Worm (Caenorhabditis elegans) whole organism, L4 larva: ENCODE results near the gene C56A3.5.

Experiments used
- F26F4.8 ChIP-seq: fragments of 200-800 bp; sonication (Bioruptor generic); conservative IDR thresholded peaks from 2 replicates; pipeline ENCODE4 v1.3.6; 2022; ENCODE audit warnings: missing genetic modification characterization, missing compliant biosample characterization
- R02D3.7 ChIP-seq: fragments of 150-350 bp; sonication (generic microtip); optimal IDR thresholded peaks from 3 replicates; lab custom pipeline; 2014; ENCODE audit warnings: missing biosample characterization, missing genetic modification characterization
- T20F7.1 ChIP-seq: fragments of 200-800 bp; sonication (Bioruptor generic); optimal IDR thresholded peaks from 2 replicates; lab custom pipeline; 2018; ENCODE audit warnings: mild to moderate bottlenecking, missing genetic modification characterization, missing compliant biosample characterization
- Y105C5A.15 ChIP-seq: fragments of 200-800 bp; sonication (Bioruptor generic); IDR thresholded peaks from 2 replicates; pipeline ENCODE4 v1.3.6; 2022; ENCODE audit warnings: missing genetic modification characterization, missing compliant biosample characterization
- Y5F2A.4 ChIP-seq: fragments of 200-800 bp; sonication (Bioruptor generic); optimal IDR thresholded peaks from 2 replicates; lab custom pipeline; 2018; ENCODE audit warnings: mild to moderate bottlenecking, missing genetic modification characterization, missing compliant biosample characterization
- Y75B8A.6 ChIP-seq: fragments of 200-800 bp; sonication (Bioruptor generic); IDR thresholded peaks from 2 replicates; pipeline ENCODE4 v1.3.6; 2022; ENCODE audit warnings: missing genetic modification reagents, missing genetic modification characterization, missing compliant biosample characterization
- aha-1 ChIP-seq: fragments of 150-350 bp; peaks from one replicate; lab custom pipeline; 2014; ENCODE audit warnings: missing biosample characterization, missing genetic modification characterization
- ctbp-1 ChIP-seq: fragments of 200-800 bp; sonication (Bioruptor generic); IDR thresholded peaks from 2 replicates; pipeline ENCODE4 v1.3.6; 2022; ENCODE audit warnings: missing genetic modification reagents, missing genetic modification characterization, missing compliant biosample characterization
- dpl-1 ChIP-seq: fragments of 150-350 bp; optimal IDR thresholded peaks from 2 replicates; lab custom pipeline; 2014; ENCODE audit warnings: missing biosample characterization, missing genetic modification reagents, missing genetic modification characterization
- dve-1 ChIP-seq: sonication (generic microtip); optimal IDR thresholded peaks from 2 replicates; lab custom pipeline; 2017; ENCODE audit warnings: antibody characterized with exemption, mild to moderate bottlenecking, missing genetic modification characterization, missing compliant biosample characterization; ENCODE audit not compliant: insufficient read depth
- egl-27 ChIP-seq: sonication (generic microtip); optimal IDR thresholded peaks from 3 replicates; lab custom pipeline; 2017; ENCODE audit warnings: missing biosample characterization, missing genetic modification reagents, missing genetic modification characterization
- hif-1 ChIP-seq, 2 experiments: sonication (generic microtip); optimal IDR thresholded peaks; 2 replicates each; lab custom pipeline; 2016 to 2017; ENCODE audit warnings: missing compliant biosample characterization in 2 of 2, missing genetic modification characterization in 2 of 2, missing genetic modification reagents in 2 of 2, missing genotype in 2 of 2, mild to moderate bottlenecking in 1 of 2
- hlh-30 ChIP-seq: sonication (generic microtip); optimal IDR thresholded peaks from 2 replicates; lab custom pipeline; 2017; ENCODE audit warnings: antibody characterized with exemption, mild to moderate bottlenecking, missing genetic modification characterization, missing compliant biosample characterization; ENCODE audit not compliant: insufficient read depth
- lim-7 ChIP-seq: fragments of 200-800 bp; sonication (Bioruptor generic); IDR thresholded peaks from 2 replicates; pipeline ENCODE4 v1.3.6; 2022; ENCODE audit warnings: missing genetic modification characterization, missing compliant biosample characterization
- lin-15B ChIP-seq: fragments of 150-350 bp; sonication (generic microtip); optimal IDR thresholded peaks from 3 replicates; lab custom pipeline; 2014; ENCODE audit warnings: missing biosample characterization, missing genetic modification characterization
- lin-38 ChIP-seq: fragments of 200-800 bp; sonication (Bioruptor generic); IDR thresholded peaks from 2 replicates; pipeline ENCODE4 v1.3.6; 2022; ENCODE audit warnings: missing genetic modification reagents, missing genetic modification characterization, missing compliant biosample characterization
- lir-3 ChIP-seq: sonication (generic microtip); optimal IDR thresholded peaks from 2 replicates; lab custom pipeline; 2016; ENCODE audit warnings: mild to moderate bottlenecking, missing genetic modification characterization, missing compliant biosample characterization
- lsy-2 ChIP-seq, 2 experiments: fragments of 150-350 bp in 1 of 2; sonication (generic microtip) in 1 of 2; optimal IDR thresholded peaks; 2 replicates each; lab custom pipeline; 2014 to 2017; ENCODE audit warnings: missing biosample characterization in 2 of 2, missing genetic modification characterization in 2 of 2
- madf-9 ChIP-seq: fragments of 200-800 bp; sonication (Bioruptor generic); conservative IDR thresholded peaks from 2 replicates; pipeline ENCODE4 v1.3.6; 2022; ENCODE audit warnings: missing genetic modification reagents, missing genetic modification characterization, missing compliant biosample characterization
- mep-1 ChIP-seq: fragments of 150-350 bp; sonication (generic microtip); optimal IDR thresholded peaks from 3 replicates; lab custom pipeline; 2014; ENCODE audit warnings: missing biosample characterization, missing genetic modification characterization
- mes-2 ChIP-seq: sonication (generic microtip); optimal IDR thresholded peaks from 2 replicates; lab custom pipeline; 2016; ENCODE audit warnings: missing genotype, mild to moderate bottlenecking, missing genetic modification characterization, missing compliant biosample characterization; ENCODE audit not compliant: poor library complexity, severe bottlenecking
- nhr-10 ChIP-seq: fragments of 150-350 bp; optimal IDR thresholded peaks from 2 replicates; lab custom pipeline; 2014; ENCODE audit warnings: missing biosample characterization, missing genetic modification characterization
- nhr-6 ChIP-seq: fragments of 150-350 bp; optimal IDR thresholded peaks from 2 replicates; lab custom pipeline; 2014; ENCODE audit warnings: missing biosample characterization, missing genetic modification characterization
- rbr-2 ChIP-seq: sonication (generic microtip); optimal IDR thresholded peaks from 2 replicates; lab custom pipeline; 2016; ENCODE audit warnings: missing genotype, missing genetic modification characterization, missing compliant biosample characterization
- saeg-2 ChIP-seq: fragments of 200-800 bp; sonication (Bioruptor generic); IDR thresholded peaks from 2 replicates; pipeline ENCODE4 v1.3.6; 2022; ENCODE audit warnings: missing genetic modification reagents, missing genetic modification characterization, missing compliant biosample characterization
- sdz-12 ChIP-seq: fragments of 200-800 bp; sonication (Bioruptor generic); optimal IDR thresholded peaks from 2 replicates; lab custom pipeline; 2018; ENCODE audit warnings: mild to moderate bottlenecking, missing genetic modification characterization, missing compliant biosample characterization
- skn-1 ChIP-seq: fragments of 150-350 bp; optimal IDR thresholded peaks from 2 replicates; lab custom pipeline; 2014; ENCODE audit warnings: missing biosample characterization, missing genetic modification characterization
- unc-130 ChIP-seq: sonication (generic microtip); optimal IDR thresholded peaks from 2 replicates; lab custom pipeline; 2016; ENCODE audit warnings: missing genetic modification reagents, missing genetic modification characterization, missing compliant biosample characterization
- unc-39 ChIP-seq: sonication (generic microtip); optimal IDR thresholded peaks from 2 replicates; lab custom pipeline; 2017; ENCODE audit warnings: missing biosample characterization, missing genetic modification characterization
- unc-62 ChIP-seq, 3 experiments: fragments of 150-350 bp in 1 of 3; sonication (generic microtip); optimal IDR thresholded peaks in 2 of 3; peaks in 1 of 3; 1 replicate in 1 of 3; 2 replicates in 2 of 3; lab custom pipeline; 2014 to 2017; ENCODE audit warnings: missing biosample characterization in 3 of 3, missing genetic modification characterization in 3 of 3, missing genetic modification reagents in 3 of 3, missing genotype in 1 of 3
- zip-2 ChIP-seq: fragments of 150-350 bp; optimal IDR thresholded peaks from 2 replicates; lab custom pipeline; 2014; ENCODE audit warnings: missing biosample characterization, missing genetic modification characterization
- ztf-7 ChIP-seq: fragments of 150-350 bp; optimal IDR thresholded peaks from 2 replicates; lab custom pipeline; 2014; ENCODE audit warnings: missing biosample characterization, missing genetic modification characterization

The C56A3.5 gene

DNA sequence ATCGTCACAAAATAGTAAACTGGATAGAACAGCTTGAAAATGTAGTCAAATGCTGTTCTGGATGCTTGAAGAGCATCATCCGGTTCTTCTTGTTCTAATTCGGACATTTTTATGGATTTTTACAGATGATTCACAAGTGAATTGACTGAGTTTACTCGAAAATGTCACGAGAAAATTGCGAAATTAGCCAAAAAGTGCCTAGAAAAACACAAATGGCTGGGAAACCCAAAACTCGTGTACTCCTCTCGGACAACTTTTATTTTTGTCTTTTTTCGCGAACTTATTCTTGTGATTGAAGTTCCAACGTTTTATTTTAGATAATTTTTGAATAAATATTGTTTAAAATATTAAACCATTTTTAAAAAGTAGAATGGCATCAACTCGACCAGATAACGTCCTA lies at the start of gene C56A3.5, which contains the start of gene C56A3.4:
TSS of gene C56A3.5 (plus strand) at position 367 of the 400 bp plus-strand sequence.
TSS of gene C56A3.4 (minus strand) at position 154 of the 400 bp plus-strand sequence.
- peak; percentile 74 for TF ChIP-seq aha-1 (tag; lab: Kevin White, UChicago)
- TF ChIP-seq mes-2 (tag; lab: Kevin White, UChicago): peak; percentile 94
- TF ChIP-seq rbr-2 (tag; lab: Kevin White, UChicago): peak; percentile 14
- peak in 1 of 2 experiments; percentile 78 for TF ChIP-seq lsy-2 (tag; optimal IDR thresholded peaks at IDR 0.05; lab: Kevin White, UChicago)
- peak; percentile 68 for TF ChIP-seq T20F7.1 (GFP tag; lab: Kevin White, UChicago)
- TF ChIP-seq hif-1 (tag; optimal IDR thresholded peaks at IDR 0.05; lab: Kevin White, UChicago): peak in 1 of 2 experiments; percentile 78
- peak; percentile 25 for TF ChIP-seq unc-130 (GFP tag; lab: Kevin White, UChicago)
- TF ChIP-seq hlh-30 (tag; lab: Kevin White, UChicago): peak; percentile 88
- TF ChIP-seq mep-1 (tag; lab: Kevin White, UChicago): peak; percentile 49
- TF ChIP-seq dpl-1: peak; percentile 61
- TF ChIP-seq lin-38: peak; percentile 57
- peak; percentile 1 for TF ChIP-seq dve-1 (tag; lab: Kevin White, UChicago)
- TF ChIP-seq F26F4.8 (GFP tag; lab: Robert Waterston, UW): no peak
- no peak for TF ChIP-seq lir-3 (tag; lab: Kevin White, UChicago)
- TF ChIP-seq Y105C5A.15 (GFP tag; lab: Robert Waterston, UW): no peak
- peak; percentile 78 for TF ChIP-seq nhr-6

DNA sequence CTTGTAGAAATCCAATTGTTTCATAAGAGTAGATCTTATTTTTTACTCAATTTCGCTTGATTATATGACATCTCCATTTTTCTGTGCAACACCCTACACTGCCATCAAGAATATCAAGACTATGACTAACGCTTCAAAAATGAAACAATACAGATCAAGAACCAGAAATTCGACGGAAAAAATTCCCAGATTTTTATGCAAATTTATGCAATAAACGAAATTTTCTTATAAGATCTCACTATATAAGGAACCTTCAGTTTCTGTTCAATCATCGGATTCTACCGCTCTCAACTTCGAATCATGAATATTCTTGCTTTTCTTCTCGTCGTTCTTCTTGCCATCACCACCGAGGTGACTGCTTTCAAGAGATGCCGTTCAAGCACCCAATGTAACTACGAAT lies 45.4 kb upstream of the C56A3.5 start, which contains the start of gene R11G10.4:
TSS of gene R11G10.4 (plus strand) at position 301 of the 400 bp plus-strand sequence.
- TF ChIP-seq egl-27 (tag; lab: Kevin White, UChicago) (no peak), unc-39 (no peak), nhr-10 (tag; lab: Kevin White, UChicago) (no peak), Y5F2A.4 (GFP tag; lab: Kevin White, UChicago) (no peak), ztf-7 (no peak), madf-9 (GFP tag; lab: Robert Waterston, UW) (no peak)

DNA sequence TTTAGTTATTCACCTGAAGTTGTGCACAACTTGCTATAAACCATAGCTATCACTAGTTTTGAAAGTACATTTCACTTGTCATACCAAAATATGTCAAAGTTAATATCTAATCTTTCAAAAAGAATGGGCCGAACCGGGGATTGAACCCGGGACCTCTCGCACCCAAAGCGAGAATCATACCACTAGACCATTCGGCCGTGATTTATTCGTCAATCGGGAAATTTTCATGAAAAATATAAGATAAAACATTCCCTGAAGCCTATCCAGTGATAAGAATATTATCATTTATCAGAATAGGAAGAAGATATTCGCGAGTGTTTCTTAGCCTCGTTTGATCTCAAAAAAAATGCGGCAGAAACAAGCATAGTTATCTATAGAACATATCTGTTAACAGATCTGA lies 44.7 kb upstream of the C56A3.5 start:
- TF ChIP-seq F26F4.8 (GFP tag; lab: Robert Waterston, UW): 0 out of 2 replicates have a peak, but pooled peaks have one; percentile 10

- 0 out of 2 replicates have a peak, but pooled peaks have one; percentile 34 for TF ChIP-seq lim-7 (GFP tag; lab: Robert Waterston, UW)
Measured at ce11 chrV:13509504-13509903, 42.3 kb upstream of the C56A3.5 start.

DNA sequence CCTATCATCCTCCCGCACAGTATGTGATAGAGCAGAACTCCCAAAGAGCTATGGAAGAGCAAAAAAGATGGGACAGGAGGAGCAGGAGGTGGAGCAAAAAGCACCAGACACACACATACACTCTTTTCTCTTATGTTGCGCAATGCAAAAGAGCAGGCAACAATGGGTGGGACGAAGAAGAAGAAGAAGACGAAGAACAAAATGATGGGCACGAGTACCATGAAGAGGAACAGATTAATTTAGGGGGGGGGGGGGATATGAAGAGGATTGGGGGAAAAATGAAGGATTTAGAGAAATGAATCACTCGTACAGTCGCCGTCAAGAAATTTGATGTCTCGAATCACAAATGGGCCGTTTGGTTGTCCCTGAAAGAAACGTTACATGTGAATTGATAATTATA lies 40.1 kb upstream of the C56A3.5 start, which contains the start of gene avr-15:
TSS of gene avr-15 (minus strand) at position 101 of the 400 bp plus-strand sequence.
- TF ChIP-seq ctbp-1 (GFP tag; lab: Robert Waterston, UW): no peak
- TF ChIP-seq Y75B8A.6 (GFP tag; lab: Robert Waterston, UW): no peak
- no peak for TF ChIP-seq zip-2 (tag; lab: Kevin White, UChicago)
- TF ChIP-seq lin-38: no peak
- TF ChIP-seq sdz-12 (GFP tag; lab: Kevin White, UChicago): no peak
- TF ChIP-seq R02D3.7 (tag; lab: Kevin White, UChicago): no peak
- TF ChIP-seq mep-1 (tag; lab: Kevin White, UChicago): no peak
- no peak for TF ChIP-seq lir-3 (tag; lab: Kevin White, UChicago)
- TF ChIP-seq nhr-6: no peak
- TF ChIP-seq skn-1 (tag; lab: Kevin White, UChicago): no peak
- TF ChIP-seq lin-15B (tag; lab: Kevin White, UChicago): no peak
- no peak for TF ChIP-seq nhr-10 (tag; lab: Kevin White, UChicago)

DNA sequence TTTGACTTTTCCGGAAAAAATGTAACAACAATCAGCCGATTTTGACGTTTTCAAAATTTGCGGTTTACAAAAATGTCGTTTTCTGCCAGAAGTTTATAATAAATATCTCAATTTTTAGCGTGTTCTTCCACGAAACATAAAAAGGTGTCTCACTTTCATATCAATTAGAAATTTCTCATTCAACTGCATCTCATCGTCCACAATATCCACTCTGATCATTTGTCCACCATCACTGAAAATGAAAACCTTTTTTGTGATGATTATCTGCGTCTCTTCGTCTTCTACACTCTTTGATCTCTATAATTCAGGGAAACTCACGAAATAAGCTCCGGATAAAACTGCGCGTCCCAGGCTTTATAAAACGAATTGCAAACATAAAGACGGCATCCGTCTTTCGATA lies 39.3 kb upstream of the C56A3.5 start:
- no peak for TF ChIP-seq saeg-2 (GFP tag; lab: Robert Waterston, UW)
- TF ChIP-seq unc-62 (GFP tag; optimal IDR thresholded peaks at IDR 0.05 in 1 of 2; lab: Kevin White, UChicago): peak in 1 of 2 experiments; percentile 93
- TF ChIP-seq unc-62 (tag; optimal IDR thresholded peaks at IDR 0.05; lab: Kevin White, UChicago): no peak
